Worm (Caenorhabditis elegans): ENCODE results near the gene chil-7.

ce11 chrII:9845239-9845638, 25.7 kb downstream of the chil-7 start, which contains the start of gene chil-9:
- TF ChIP-seq rpc-1 (optimal IDR thresholded peaks at IDR 0.05): no peak
- TF ChIP-seq rpc-1 (tag; optimal IDR thresholded peaks at IDR 0.05): no peak
- TF ChIP-seq K11D2.4 (GFP tag; IDR thresholded peaks at IDR 0.05): no peak
- TF ChIP-seq unc-62 (GFP tag; optimal IDR thresholded peaks at IDR 0.05): no peak
- no peak for TF ChIP-seq athp-1 (tag; optimal IDR thresholded peaks at IDR 0.05)

Measured in whole organism, young adult.